Fruit fly (Drosophila melanogaster) whole organism, embryonic: Measurements from ENCODE around the gene CG3117.

Experiments used
- Antp ChIP-seq: fragments of 200-800 bp; sonication (Bioruptor generic); optimal IDR thresholded peaks from 3 replicates; lab custom pipeline; 2016; ENCODE audit warnings: missing biosample characterization, missing genetic modification characterization
- C15 ChIP-seq: fragments of 200-800 bp; sonication (Bioruptor generic); IDR thresholded peaks from 3 replicates; pipeline ENCODE4 v1.3.6; 2022; ENCODE audit warnings: missing biosample characterization, missing genetic modification characterization
- CG1024 ChIP-seq: fragments of 200-800 bp; sonication (Bioruptor generic); IDR thresholded peaks from 2 replicates; pipeline ENCODE4 v1.3.6; 2022; ENCODE audit warnings: missing biosample characterization, missing genetic modification characterization
- CG10543 ChIP-seq: fragments of 200-800 bp; sonication (Bioruptor generic); optimal IDR thresholded peaks from 3 replicates; lab custom pipeline; 2017; ENCODE audit warnings: missing biosample characterization, mild to moderate bottlenecking, missing genetic modification characterization, moderate library complexity
- CG14050 ChIP-seq: fragments of 200-800 bp; sonication (Bioruptor generic); IDR thresholded peaks from 3 replicates; pipeline ENCODE4 v1.3.6; 2022; ENCODE audit warnings: missing biosample characterization, missing genetic modification characterization
- CG17328 ChIP-seq: fragments of 200-800 bp; sonication (Bioruptor generic); IDR thresholded peaks from 2 replicates; pipeline ENCODE4 v1.3.6; 2022; ENCODE audit warnings: missing biosample characterization, missing genetic modification characterization
- CG18262 ChIP-seq: fragments of 200-800 bp; optimal IDR thresholded peaks from 3 replicates; lab custom pipeline; 2019; ENCODE audit warnings: missing biosample characterization, mild to moderate bottlenecking, missing genetic modification characterization, moderate library complexity
- CG1832 ChIP-seq: fragments of 200-800 bp; sonication (Bioruptor generic); optimal IDR thresholded peaks from 2 replicates; lab custom pipeline; 2017; ENCODE audit warnings: missing biosample characterization, mild to moderate bottlenecking, missing genetic modification characterization, inconsistent platforms
- CG4424 ChIP-seq: fragments of 200-800 bp; sonication (Bioruptor generic); optimal IDR thresholded peaks from 3 replicates; lab custom pipeline; 2016; ENCODE audit warnings: missing biosample characterization, missing genetic modification characterization
- CG4707 ChIP-seq: fragments of 200-800 bp; sonication (Bioruptor generic); optimal IDR thresholded peaks from 2 replicates; lab custom pipeline; 2018; ENCODE audit warnings: missing biosample characterization, mild to moderate bottlenecking, missing genetic modification characterization, moderate library complexity
- CG5180 ChIP-seq: fragments of 200-800 bp; sonication (Bioruptor generic); optimal IDR thresholded peaks from 3 replicates; lab custom pipeline; 2017; ENCODE audit warnings: missing biosample characterization, missing genetic modification characterization, mild to moderate bottlenecking, moderate library complexity, missing genetic modification reagents
- CG6683 ChIP-seq: fragments of 200-800 bp; sonication (Bioruptor generic); optimal IDR thresholded peaks from 2 replicates; lab custom pipeline; 2017; ENCODE audit warnings: missing biosample characterization, mild to moderate bottlenecking, missing genetic modification characterization, missing genetic modification reagents
- CG7271 ChIP-seq: fragments of 200-800 bp; sonication (Bioruptor generic); optimal IDR thresholded peaks from 2 replicates; lab custom pipeline; 2018; ENCODE audit warnings: missing biosample characterization, mild to moderate bottlenecking, missing genetic modification characterization, moderate library complexity
- CG7556 ChIP-seq: fragments of 200-800 bp; sonication (Bioruptor generic); optimal IDR thresholded peaks from 2 replicates; lab custom pipeline; 2017; ENCODE audit warnings: missing biosample characterization, mild to moderate bottlenecking, missing genetic modification characterization
- CG8290 ChIP-seq, 3 experiments: fragments of 200-800 bp; sonication (Bioruptor generic); optimal IDR thresholded peaks; 2 replicates each; lab custom pipeline; 2016 to 2019; ENCODE audit warnings: missing biosample characterization in 3 of 3, missing genetic modification characterization in 3 of 3, mild to moderate bottlenecking in 2 of 3, moderate library complexity in 1 of 3
- CG8765 ChIP-seq: fragments of 200-800 bp; sonication (Bioruptor generic); IDR thresholded peaks from 2 replicates; pipeline ENCODE4 v1.3.6; 2022; ENCODE audit warnings: missing biosample characterization, missing genetic modification characterization
- CG8924 ChIP-seq: fragments of 200-800 bp; optimal IDR thresholded peaks from 3 replicates; lab custom pipeline; 2019; ENCODE audit warnings: missing biosample characterization, mild to moderate bottlenecking, missing genetic modification characterization, moderate library complexity
- Camta ChIP-seq: fragments of 200-800 bp; sonication (Bioruptor generic); optimal IDR thresholded peaks from 2 replicates; lab custom pipeline; 2016; ENCODE audit warnings: missing biosample characterization, missing genetic modification characterization
- Doc2 ChIP-seq: fragments of 200-800 bp; sonication (Bioruptor generic); IDR thresholded peaks from 2 replicates; pipeline ENCODE4 v1.3.6; 2022; ENCODE audit warnings: missing biosample characterization, missing genetic modification characterization
- Gug ChIP-seq: fragments of 200-800 bp; sonication (Bioruptor generic); IDR thresholded peaks from 4 replicates; pipeline ENCODE4 v1.3.6; 2022; ENCODE audit warnings: missing biosample characterization, missing genetic modification characterization
- H15 ChIP-seq: fragments of 200-800 bp; sonication (Bioruptor generic); IDR thresholded peaks from 3 replicates; pipeline ENCODE4 v1.3.6; 2022; ENCODE audit warnings: missing biosample characterization, missing genetic modification characterization
- HLH3B ChIP-seq: fragments of 200-800 bp; sonication (Bioruptor generic); IDR thresholded peaks from 2 replicates; pipeline ENCODE4 v1.3.6; 2022; ENCODE audit warnings: missing biosample characterization, missing genetic modification characterization
- HLHmδ ChIP-seq: fragments of 200-800 bp; sonication (Bioruptor generic); optimal IDR thresholded peaks from 2 replicates; lab custom pipeline; 2018; ENCODE audit warnings: missing biosample characterization, mild to moderate bottlenecking, missing genetic modification characterization, moderate library complexity
- Hand ChIP-seq: fragments of 200-800 bp; sonication (Bioruptor generic); optimal IDR thresholded peaks from 2 replicates; lab custom pipeline; 2017; ENCODE audit warnings: mild to moderate bottlenecking, missing biosample characterization, missing genetic modification reagents, missing genetic modification characterization
- aop ChIP-seq: fragments of 200-800 bp; sonication (Bioruptor generic); IDR thresholded peaks from 2 replicates; pipeline ENCODE4 v1.3.6; 2022; ENCODE audit warnings: missing biosample characterization, missing genetic modification characterization
- ara ChIP-seq: fragments of 200-800 bp; sonication (Bioruptor generic); IDR thresholded peaks from 2 replicates; pipeline ENCODE4 v1.3.6; 2022; ENCODE audit warnings: missing biosample characterization, missing genetic modification characterization
- ash1 ChIP-seq: fragments of 200-800 bp; sonication (Bioruptor generic); optimal IDR thresholded peaks from 2 replicates; lab custom pipeline; 2018; ENCODE audit warnings: missing biosample characterization, mild to moderate bottlenecking, missing genetic modification characterization
- btn ChIP-seq: fragments of 200-800 bp; sonication (Bioruptor generic); optimal IDR thresholded peaks from 2 replicates; lab custom pipeline; 2016; ENCODE audit warnings: missing biosample characterization, missing genetic modification characterization
- caup ChIP-seq: fragments of 200-800 bp; sonication (Bioruptor generic); optimal IDR thresholded peaks from 3 replicates; lab custom pipeline; 2017; ENCODE audit warnings: missing biosample characterization, mild to moderate bottlenecking, missing genetic modification characterization, moderate library complexity; ENCODE audit not compliant: severe bottlenecking
- chinmo ChIP-seq: fragments of 200-800 bp; sonication (Bioruptor generic); IDR thresholded peaks from 4 replicates; pipeline ENCODE4 v1.3.6; 2022; ENCODE audit warnings: missing biosample characterization, missing genetic modification characterization; ENCODE audit not compliant: partially characterized antibody
- corto ChIP-seq: fragments of 200-800 bp; sonication (Bioruptor generic); optimal IDR thresholded peaks from 2 replicates; lab custom pipeline; 2016; ENCODE audit warnings: missing biosample characterization, mild to moderate bottlenecking, missing genetic modification characterization, moderate library complexity
- danr ChIP-seq: fragments of 200-800 bp; sonication (Bioruptor generic); IDR thresholded peaks from 2 replicates; pipeline ENCODE4 v1.3.6; 2022; ENCODE audit warnings: missing biosample characterization, missing genetic modification characterization
- dm ChIP-seq: fragments of 200-800 bp; sonication (Bioruptor generic); optimal IDR thresholded peaks from 3 replicates; lab custom pipeline; 2016; ENCODE audit warnings: missing biosample characterization, missing genetic modification characterization
- esg ChIP-seq: fragments of 200-800 bp; sonication (Bioruptor generic); conservative IDR thresholded peaks from 2 replicates; pipeline ENCODE4 v1.3.6; 2022; ENCODE audit warnings: missing biosample characterization, missing genetic modification characterization
- gem ChIP-seq: fragments of 200-800 bp; sonication (Bioruptor generic); optimal IDR thresholded peaks from 2 replicates; lab custom pipeline; 2019; ENCODE audit warnings: missing biosample characterization, mild to moderate bottlenecking, missing genetic modification characterization, moderate library complexity
- gsb ChIP-seq: fragments of 200-800 bp; sonication (Bioruptor generic); IDR thresholded peaks from 2 replicates; pipeline ENCODE4 v1.3.6; 2022; ENCODE audit warnings: missing biosample characterization, missing genetic modification characterization
- ken ChIP-seq: fragments of 200-800 bp; sonication (Bioruptor generic); IDR thresholded peaks from 3 replicates; pipeline ENCODE4 v1.3.6; 2022; ENCODE audit warnings: missing biosample characterization, missing genetic modification characterization
- mirr ChIP-seq: fragments of 200-800 bp; sonication (Bioruptor generic); optimal IDR thresholded peaks from 3 replicates; lab custom pipeline; 2018; ENCODE audit warnings: missing biosample characterization, mild to moderate bottlenecking, missing genetic modification characterization
- nmo ChIP-seq: fragments of 200-800 bp; sonication (Bioruptor generic); optimal IDR thresholded peaks from 2 replicates; lab custom pipeline; 2018; ENCODE audit warnings: missing biosample characterization, mild to moderate bottlenecking, missing genetic modification characterization, moderate library complexity
- org-1 ChIP-seq: fragments of 200-800 bp; sonication (Bioruptor generic); optimal IDR thresholded peaks from 2 replicates; lab custom pipeline; 2017; ENCODE audit warnings: missing biosample characterization, missing genetic modification characterization
- pum ChIP-seq: fragments of 200-800 bp; sonication (Bioruptor generic); optimal IDR thresholded peaks from 2 replicates; lab custom pipeline; 2016; ENCODE audit warnings: missing biosample characterization, missing genetic modification characterization
- ro ChIP-seq: fragments of 200-800 bp; sonication (Bioruptor generic); IDR thresholded peaks from 2 replicates; pipeline ENCODE4 v1.3.6; 2022; ENCODE audit warnings: missing biosample characterization, missing genetic modification characterization
- sens ChIP-seq: fragments of 200-800 bp; sonication (Bioruptor generic); peaks from one replicate; lab custom pipeline; 2016; ENCODE audit warnings: missing biosample characterization, missing genetic modification characterization
- unc-4 ChIP-seq: fragments of 200-800 bp; sonication (Bioruptor generic); IDR thresholded peaks from 2 replicates; pipeline ENCODE4 v1.3.6; 2022; ENCODE audit warnings: missing biosample characterization, missing genetic modification characterization; ENCODE audit not compliant: partially characterized antibody
- vnd ChIP-seq: fragments of 200-800 bp; sonication (Bioruptor generic); IDR thresholded peaks from 3 replicates; pipeline ENCODE4 v1.3.6; 2022; ENCODE audit warnings: missing biosample characterization, missing genetic modification characterization; ENCODE audit not compliant: partially characterized antibody
- wdn ChIP-seq: fragments of 200-800 bp; sonication (Bioruptor generic); IDR thresholded peaks from 2 replicates; pipeline ENCODE4 v1.3.6; 2022; ENCODE audit warnings: missing biosample characterization, missing genetic modification characterization
- zen2 ChIP-seq: fragments of 200-800 bp; sonication (Bioruptor generic); IDR thresholded peaks from 3 replicates; pipeline ENCODE4 v1.3.6; 2022; ENCODE audit warnings: missing biosample characterization, missing genetic modification characterization; ENCODE audit not compliant: partially characterized antibody

The CG3117 gene

dm6 chr2L:2830341-2830800, 16.6 kb downstream of the CG3117 start (continued):
- TF ChIP-seq CG4707 (peak; percentile 57), nmo (GFP tag; lab: Kevin White, UChicago) (peak; percentile 96), ro (GFP tag; lab: Robert Waterston, UW) (peak; percentile 24; the same call in 1 of the 2 replicates), CG14050 (GFP tag; lab: Robert Waterston, UW) (peak; percentile 57; the same call in 2 of the 3 replicates), CG18262 (peak; percentile 98)

dm6 chr2L:2829637-2830340, 17.2 kb downstream of the CG3117 start, which contains the start of gene Duox:
Gene Duox (minus strand): TSS chr2L:2830248.
- no peak for TF ChIP-seq CG8290 (GFP tag; optimal IDR thresholded peaks at IDR 0.05; lab: Kevin White, UChicago)
- TF ChIP-seq CG8290 (tag; optimal IDR thresholded peaks at IDR 0.05; lab: Kevin White, UChicago): peak in 1 of 2 experiments; percentile 54
- TF ChIP-seq btn (GFP tag; lab: Kevin White, UChicago): no peak
- no peak for TF ChIP-seq CG1024 (GFP tag; lab: Robert Waterston, UW)
- no peak for TF ChIP-seq CG4424 (GFP tag; lab: Kevin White, UChicago)
- no peak for TF ChIP-seq Gug (GFP tag; lab: Robert Waterston, UW)
- TF ChIP-seq dm (GFP tag; lab: Kevin White, UChicago): peak; percentile 14
- TF ChIP-seq CG8765 (GFP tag; lab: Robert Waterston, UW): no peak
- TF ChIP-seq gem (tag; lab: Kevin White, UChicago): no peak
- TF ChIP-seq H15: no peak
- TF ChIP-seq CG7271 (tag; lab: Kevin White, UChicago): no peak
- TF ChIP-seq CG10543 (GFP tag; lab: Kevin White, UChicago): no peak
- peak; percentile 84 for TF ChIP-seq HLHmδ
- peak; percentile 20 for TF ChIP-seq CG1832
- TF ChIP-seq ara (GFP tag; lab: Robert Waterston, UW): no peak
- TF ChIP-seq zen2 (GFP tag; lab: Robert Waterston, UW): peak; percentile 35; the same call in 2 of the 3 replicates
- TF ChIP-seq aop (GFP tag; lab: Robert Waterston, UW): 0 out of 2 replicates have a peak, but pooled peaks have one; percentile 11
- TF ChIP-seq vnd (GFP tag; lab: Robert Waterston, UW): no peak
- TF ChIP-seq chinmo (GFP tag; lab: Robert Waterston, UW): peak; percentile 84; the same call in 1 of the 4 replicates
- TF ChIP-seq CG8924 (tag; lab: Kevin White, UChicago): no peak
- TF ChIP-seq ash1: no peak
- no peak for TF ChIP-seq caup (GFP tag; lab: Kevin White, UChicago)
- no peak for TF ChIP-seq danr (GFP tag; lab: Robert Waterston, UW)
- TF ChIP-seq C15 (GFP tag; lab: Robert Waterston, UW): no peak
- TF ChIP-seq HLH3B (GFP tag; lab: Robert Waterston, UW): no peak
- TF ChIP-seq CG5180 (GFP tag; lab: Kevin White, UChicago): peak; percentile 90
- TF ChIP-seq CG6683 (GFP tag; lab: Kevin White, UChicago): no peak
- no peak for TF ChIP-seq wdn (GFP tag; lab: Robert Waterston, UW)
- TF ChIP-seq ken (GFP tag; lab: Robert Waterston, UW): no peak
- no peak for TF ChIP-seq Antp (GFP tag; lab: Kevin White, UChicago)
- TF ChIP-seq Doc2 (GFP tag; lab: Robert Waterston, UW): no peak
- no peak for TF ChIP-seq CG17328 (GFP tag; lab: Robert Waterston, UW)
- TF ChIP-seq mirr: no peak
- no peak for TF ChIP-seq corto (GFP tag; lab: Kevin White, UChicago)
- TF ChIP-seq Hand (GFP tag; lab: Kevin White, UChicago): no peak
- TF ChIP-seq pum: no peak
- no peak for TF ChIP-seq Camta
- no peak for TF ChIP-seq sens (GFP tag; lab: Kevin White, UChicago)
- no peak for TF ChIP-seq org-1
- 0 out of 2 replicates have a peak, but pooled peaks have one; percentile 18 for TF ChIP-seq unc-4
- TF ChIP-seq CG7556 (GFP tag; lab: Kevin White, UChicago): no peak
- TF ChIP-seq esg: no peak
- no peak for TF ChIP-seq gsb (GFP tag; lab: Robert Waterston, UW)
- no peak for TF ChIP-seq nmo (GFP tag; lab: Kevin White, UChicago)
